Worm (Caenorhabditis elegans) whole organism, L4 larva: ENCODE measurements around the gene C38C3.6.

Experiments used
- dpl-1 ChIP-seq: fragments of 150-350 bp; optimal IDR thresholded peaks from 2 replicates; lab custom pipeline; 2014; ENCODE audit warnings: missing biosample characterization, missing genetic modification reagents, missing genetic modification characterization
- snpc-4 ChIP-seq: fragments of 150-350 bp; optimal IDR thresholded peaks from 2 replicates; lab custom pipeline; 2014; ENCODE audit warnings: missing biosample characterization, missing genetic modification characterization

DNA sequence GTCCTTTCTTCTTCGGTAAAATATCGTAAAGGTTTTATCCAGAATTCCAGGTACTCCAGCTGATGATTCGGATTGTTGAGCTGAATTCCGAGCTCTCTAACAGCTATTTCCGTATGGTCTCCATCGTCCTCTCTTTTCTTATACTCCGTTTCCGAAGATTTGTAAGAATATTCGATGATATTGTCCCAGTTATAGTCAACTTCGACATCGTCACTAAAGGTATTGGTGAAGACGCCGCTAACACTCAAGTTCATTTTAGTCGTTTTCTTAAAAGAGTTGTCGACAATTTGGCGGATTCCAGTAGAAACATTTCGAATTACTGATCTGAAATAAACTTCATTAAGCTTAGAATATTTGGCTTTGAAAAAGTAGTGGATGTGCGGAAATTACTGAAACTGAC is 56.3 kb downstream of the C38C3.6 start:
- TF ChIP-seq snpc-4 (tag; lab: Kevin White, UChicago) (no peak), dpl-1 (GFP tag; lab: Kevin White, UChicago) (no peak)
